Fruit fly (Drosophila melanogaster): ENCODE results near the gene CG8939.

dm6 chrX:16008814-16009213 lies 12.0 kb downstream of the CG8939 start, which contains the start of gene Muc14A:
- TF ChIP-seq Ets98B (GFP tag; IDR thresholded peaks at IDR 0.05) (no peak), CG34367 (tag; optimal IDR thresholded peaks at IDR 0.05) (no peak), CG8301 (tag; optimal IDR thresholded peaks at IDR 0.05) (no peak), CG15710 (tag; optimal IDR thresholded peaks at IDR 0.05) (no peak), CG14655 (GFP tag; optimal IDR thresholded peaks at IDR 0.05) (no peak), CG4496 (GFP tag; IDR thresholded peaks at IDR 0.05) (no peak), Pif1B (GFP tag; optimal IDR thresholded peaks at IDR 0.05) (no peak), D1 (tag; optimal IDR thresholded peaks at IDR 0.05) (no peak), fd96Ca (GFP tag; IDR thresholded peaks at IDR 0.05) (no peak), gl (tag; optimal IDR thresholded peaks at IDR 0.05) (no peak), CG8159 (tag; optimal IDR thresholded peaks at IDR 0.05) (no peak), rn (GFP tag; IDR thresholded peaks at IDR 0.05) (no peak)

All from whole organism, pupa.